Worm (Caenorhabditis elegans) whole organism, L2 larva: Measurements from ENCODE around the gene eri-9.

ENCODE experiments used
- C34F6.9 ChIP-seq: fragments of 150-350 bp; optimal IDR thresholded peaks from 2 replicates; lab custom pipeline; 2014; ENCODE audit warnings: missing biosample characterization, missing genetic modification characterization
- F13H6.1 ChIP-seq: sonication (generic microtip); optimal IDR thresholded peaks from 2 replicates; lab custom pipeline; 2016; ENCODE audit warnings: missing genetic modification characterization, missing compliant biosample characterization
- R02D3.7 ChIP-seq: fragments of 150-350 bp; optimal IDR thresholded peaks from 2 replicates; lab custom pipeline; 2014; ENCODE audit warnings: missing biosample characterization, missing genetic modification characterization
- Y55F3AM.14 ChIP-seq: fragments of 200-800 bp; sonication (Bioruptor generic); optimal IDR thresholded peaks from 2 replicates; lab custom pipeline; 2018; ENCODE audit warnings: mild to moderate bottlenecking, missing genetic modification characterization, missing compliant biosample characterization
- ZK546.5 ChIP-seq: sonication (generic microtip); optimal IDR thresholded peaks from 2 replicates; lab custom pipeline; 2017; ENCODE audit warnings: missing biosample characterization, missing genetic modification characterization
- alr-1 ChIP-seq: fragments of 150-350 bp; optimal IDR thresholded peaks from 2 replicates; lab custom pipeline; 2014; ENCODE audit warnings: missing biosample characterization, missing genetic modification characterization
- aly-2 ChIP-seq: fragments of 150-350 bp; optimal IDR thresholded peaks from 2 replicates; lab custom pipeline; 2014; ENCODE audit warnings: missing biosample characterization, missing genetic modification characterization
- ceh-16 ChIP-seq: fragments of 150-350 bp; optimal IDR thresholded peaks from 2 replicates; lab custom pipeline; 2014; ENCODE audit warnings: missing biosample characterization, missing genetic modification characterization
- crh-2 ChIP-seq: sonication (generic microtip); optimal IDR thresholded peaks from 2 replicates; lab custom pipeline; 2017; ENCODE audit warnings: missing biosample characterization, missing genetic modification characterization
- dmd-4 ChIP-seq: sonication (generic microtip); optimal IDR thresholded peaks from 2 replicates; lab custom pipeline; 2017; ENCODE audit warnings: missing biosample characterization, missing genetic modification characterization
- egl-27 ChIP-seq: sonication (generic microtip); optimal IDR thresholded peaks from 3 replicates; lab custom pipeline; 2017; ENCODE audit warnings: missing biosample characterization, missing genetic modification reagents, missing genetic modification characterization
- elt-3 ChIP-seq: sonication (generic microtip); optimal IDR thresholded peaks from 2 replicates; lab custom pipeline; 2017; ENCODE audit warnings: missing biosample characterization, missing genetic modification characterization
- fos-1 ChIP-seq: fragments of 150-350 bp; optimal IDR thresholded peaks from 2 replicates; lab custom pipeline; 2014; ENCODE audit warnings: missing biosample characterization, missing genetic modification characterization
- gmeb-1 ChIP-seq: fragments of 150-350 bp; optimal IDR thresholded peaks from 2 replicates; lab custom pipeline; 2014; ENCODE audit warnings: missing biosample characterization, missing genetic modification characterization
- lin-11 ChIP-seq: fragments of 150-350 bp; sonication (generic microtip); optimal IDR thresholded peaks from 2 replicates; lab custom pipeline; 2014; ENCODE audit warnings: missing biosample characterization, missing genetic modification characterization, inconsistent platforms, mixed read lengths
- lin-13 ChIP-seq: fragments of 150-350 bp; optimal IDR thresholded peaks from 2 replicates; lab custom pipeline; 2014; ENCODE audit warnings: missing biosample characterization, missing genetic modification reagents, missing genetic modification characterization
- lin-39 ChIP-seq: fragments of 150-350 bp; optimal IDR thresholded peaks from 2 replicates; lab custom pipeline; 2014; ENCODE audit warnings: missing biosample characterization, missing genetic modification reagents, missing genetic modification characterization
- lsy-2 ChIP-seq, 2 experiments: fragments of 150-350 bp in 1 of 2; sonication (generic microtip) in 1 of 2; optimal IDR thresholded peaks; 2 replicates each; lab custom pipeline; 2014 to 2017; ENCODE audit warnings: missing biosample characterization in 2 of 2, missing genetic modification characterization in 2 of 2
- mab-5 ChIP-seq: fragments of 150-350 bp; optimal IDR thresholded peaks from 2 replicates; lab custom pipeline; 2014; ENCODE audit warnings: missing biosample characterization, missing genetic modification characterization
- mdl-1 ChIP-seq, 2 experiments: fragments of 150-350 bp in 1 of 2; sonication (generic microtip) in 1 of 2; optimal IDR thresholded peaks; 2 replicates each; lab custom pipeline; 2017; ENCODE audit warnings: missing biosample characterization in 2 of 2, missing genetic modification characterization in 2 of 2
- nhr-10 ChIP-seq: sonication (generic microtip); optimal IDR thresholded peaks from 2 replicates; lab custom pipeline; 2017; ENCODE audit warnings: missing biosample characterization, missing genetic modification characterization
- nhr-129 ChIP-seq: fragments of 150-350 bp; optimal IDR thresholded peaks from 2 replicates; lab custom pipeline; 2014; ENCODE audit warnings: missing biosample characterization, missing genetic modification characterization
- nhr-21 ChIP-seq: fragments of 150-350 bp; optimal IDR thresholded peaks from 2 replicates; lab custom pipeline; 2014; ENCODE audit warnings: missing biosample characterization, missing genetic modification characterization
- nhr-237 ChIP-seq: fragments of 150-350 bp; optimal IDR thresholded peaks from 2 replicates; lab custom pipeline; 2014; ENCODE audit warnings: missing biosample characterization, missing genetic modification characterization
- nhr-25 ChIP-seq: fragments of 150-350 bp; sonication (generic microtip); optimal IDR thresholded peaks from 3 replicates; lab custom pipeline; 2014; ENCODE audit warnings: missing biosample characterization, missing genetic modification characterization
- nhr-6 ChIP-seq: fragments of 150-350 bp; optimal IDR thresholded peaks from 2 replicates; lab custom pipeline; 2014; ENCODE audit warnings: missing biosample characterization, missing genetic modification characterization
- nhr-77 ChIP-seq: fragments of 150-350 bp; optimal IDR thresholded peaks from 2 replicates; lab custom pipeline; 2014; ENCODE audit warnings: missing biosample characterization, missing genetic modification characterization
- peb-1 ChIP-seq: fragments of 150-350 bp; optimal IDR thresholded peaks from 2 replicates; lab custom pipeline; 2014; ENCODE audit warnings: missing biosample characterization, missing genetic modification characterization
- sem-4 ChIP-seq: fragments of 150-350 bp; optimal IDR thresholded peaks from 2 replicates; lab custom pipeline; 2014; ENCODE audit warnings: missing biosample characterization, missing genetic modification reagents, missing genetic modification characterization
- skn-1 ChIP-seq: sonication (generic microtip); optimal IDR thresholded peaks from 2 replicates; lab custom pipeline; 2017; ENCODE audit warnings: missing biosample characterization, missing genetic modification characterization
- sma-3 ChIP-seq: sonication (generic microtip); optimal IDR thresholded peaks from 2 replicates; lab custom pipeline; 2016; ENCODE audit warnings: missing genetic modification reagents, missing genetic modification characterization, missing compliant biosample characterization
- sma-9 ChIP-seq, 2 experiments: fragments of 150-350 bp in 1 of 2; sonication (generic microtip) in 1 of 2; optimal IDR thresholded peaks; 2 replicates each; lab custom pipeline; 2014 to 2016; ENCODE audit warnings: missing genetic modification characterization in 2 of 2, mild to moderate bottlenecking in 1 of 2, missing biosample characterization in 1 of 2, missing compliant biosample characterization in 1 of 2, missing genetic modification reagents in 1 of 2, moderate library complexity in 1 of 2
- unc-39 ChIP-seq: fragments of 150-350 bp; optimal IDR thresholded peaks from 2 replicates; lab custom pipeline; 2014; ENCODE audit warnings: missing biosample characterization, missing genetic modification characterization
- unc-55 ChIP-seq: fragments of 150-350 bp; sonication (generic microtip); optimal IDR thresholded peaks from 3 replicates; lab custom pipeline; 2014; ENCODE audit warnings: missing biosample characterization, missing genetic modification reagents, missing genetic modification characterization
- unc-62 ChIP-seq: fragments of 150-350 bp; optimal IDR thresholded peaks from 2 replicates; lab custom pipeline; 2014; ENCODE audit warnings: missing biosample characterization, missing genetic modification reagents, missing genetic modification characterization
- zag-1 ChIP-seq: fragments of 150-350 bp; optimal IDR thresholded peaks from 2 replicates; lab custom pipeline; 2014; ENCODE audit warnings: missing biosample characterization, missing genetic modification characterization
- ztf-1 ChIP-seq: fragments of 200-800 bp; sonication (Bioruptor generic); conservative IDR thresholded peaks from 2 replicates; pipeline ENCODE4 v1.3.6; 2022; ENCODE audit warnings: missing genetic modification characterization, missing compliant biosample characterization

The eri-9 gene

ce11 chrIII:4906365-4906764, 25.9 kb upstream of the eri-9 start:
- TF ChIP-seq gmeb-1 (tag; lab: Kevin White, UChicago), result peak; percentile 20
- TF ChIP-seq nhr-10 (tag; lab: Kevin White, UChicago), result no peak
- TF ChIP-seq fos-1, result peak; percentile 99
- TF ChIP-seq, all 48 proteins: peak for 2

- no peak for TF ChIP-seq Y55F3AM.14 (GFP tag; lab: Kevin White, UChicago)
- no peak for TF ChIP-seq mab-5
- TF ChIP-seq sem-4 (tag; lab: Kevin White, UChicago), result no peak
- no peak for TF ChIP-seq zag-1 (tag; lab: Kevin White, UChicago)
- no peak for TF ChIP-seq nhr-129 (tag; lab: Kevin White, UChicago)
- no peak for TF ChIP-seq R02D3.7 (tag; lab: Kevin White, UChicago)
- no peak for TF ChIP-seq crh-2 (tag; lab: Kevin White, UChicago)
- TF ChIP-seq nhr-6 (tag; lab: Kevin White, UChicago), result no peak
- no peak for TF ChIP-seq F13H6.1
- no peak for TF ChIP-seq unc-39 (tag; lab: Kevin White, UChicago)
- TF ChIP-seq skn-1, result no peak
- TF ChIP-seq egl-27 (tag; lab: Kevin White, UChicago), result no peak
- TF ChIP-seq dmd-4 (tag; lab: Kevin White, UChicago), result no peak
- TF ChIP-seq lin-11 (tag; lab: Kevin White, UChicago), result no peak
- no peak for TF ChIP-seq nhr-10 (tag; lab: Kevin White, UChicago)
- no peak for TF ChIP-seq sma-9 (GFP tag; optimal IDR thresholded peaks at IDR 0.05; lab: Kevin White, UChicago)
- TF ChIP-seq sma-9 (tag; optimal IDR thresholded peaks at IDR 0.05; lab: Kevin White, UChicago), result no peak
- TF ChIP-seq nhr-77, result no peak
- no peak for TF ChIP-seq C34F6.9
Measured at ce11 chrIII:4906896-4907295, 25.4 kb upstream of the eri-9 start, which contains the start of gene rom-1. Gene rom-1, plus strand, starts transcription at chrIII:4907196.

ce11 chrIII:4909938-4910337, 22.3 kb upstream of the eri-9 start, which contains the start of gene F26F4.12:
Gene F26F4.12, minus strand, starts transcription at chrIII:4910038.
- TF ChIP-seq ztf-1 (no peak), ZK546.5 (tag; lab: Kevin White, UChicago) (no peak), mdl-1 (tag; optimal IDR thresholded peaks at IDR 0.05; lab: Kevin White, UChicago) (no peak)
- TF ChIP-seq, all 48 proteins: peak for 0

ce11 chrIII:4910956-4911355, 21.3 kb upstream of the eri-9 start, which contains the start of gene F26F4.2:
Gene F26F4.2, plus strand, starts transcription at chrIII:4911256.
- TF ChIP-seq ZK546.5 (tag; lab: Kevin White, UChicago), result no peak
- no peak for TF ChIP-seq elt-3
- TF ChIP-seq nhr-10 (tag; lab: Kevin White, UChicago), result no peak
- TF ChIP-seq unc-62 (GFP tag; lab: Kevin White, UChicago), result no peak
- TF ChIP-seq R02D3.7 (tag; lab: Kevin White, UChicago), result no peak
- no peak for TF ChIP-seq alr-1 (tag; lab: Kevin White, UChicago)
- no peak for TF ChIP-seq fos-1
- no peak for TF ChIP-seq peb-1 (tag; lab: Kevin White, UChicago)
- no peak for TF ChIP-seq sma-9 (GFP tag; optimal IDR thresholded peaks at IDR 0.05; lab: Kevin White, UChicago)
- no peak for TF ChIP-seq sma-9 (tag; optimal IDR thresholded peaks at IDR 0.05; lab: Kevin White, UChicago)
- TF ChIP-seq lin-39 (tag; lab: Kevin White, UChicago), result no peak
- no peak for TF ChIP-seq nhr-77
- no peak for TF ChIP-seq C34F6.9

ce11 chrIII:4912317-4912716, 19.9 kb upstream of the eri-9 start, which contains the start of the genes F26F4.9 and cee-1:
Gene F26F4.9, minus strand, starts transcription at chrIII:4912521.
Gene cee-1, plus strand, starts transcription at chrIII:4912699.
- TF ChIP-seq sma-3 (GFP tag; lab: Kevin White, UChicago) (peak; percentile 75), fos-1 (peak; percentile 11), nhr-6 (tag; lab: Kevin White, UChicago) (no peak), aly-2 (no peak), C34F6.9 (peak; percentile 68), lin-13 (GFP tag; lab: Kevin White, UChicago) (peak; percentile 41), nhr-25 (tag; lab: Kevin White, UChicago) (peak; percentile 44), gmeb-1 (tag; lab: Kevin White, UChicago) (peak; percentile 53), unc-55 (peak; percentile 74), nhr-21 (tag; lab: Kevin White, UChicago) (no peak), lsy-2 (tag; optimal IDR thresholded peaks at IDR 0.05; lab: Kevin White, UChicago) (peak; percentile 43 to 73), sma-9 (GFP tag; optimal IDR thresholded peaks at IDR 0.05; lab: Kevin White, UChicago) (peak; percentile 67), sma-9 (tag; optimal IDR thresholded peaks at IDR 0.05; lab: Kevin White, UChicago) (no peak), crh-2 (tag; lab: Kevin White, UChicago) (peak; percentile 66), ceh-16 (no peak), F13H6.1 (peak; percentile 68), nhr-237 (no peak), unc-62 (GFP tag; lab: Kevin White, UChicago) (no peak)
